Fruit fly (Drosophila melanogaster): ENCODE measurements around the gene Pde11.

dm6 chr2L:18485211-18485610 is 104.9 kb downstream of the Pde11 start, which contains the start of gene grnd:
- no peak for TF ChIP-seq pan (optimal IDR thresholded peaks at IDR 0.05)
- TF ChIP-seq sage (GFP tag; optimal IDR thresholded peaks at IDR 0.05) = no peak
- TF ChIP-seq dsf (GFP tag; optimal IDR thresholded peaks at IDR 0.05; ENCODE audit: borderline replicate concordance) = no peak
- TF ChIP-seq Myc (optimal IDR thresholded peaks at IDR 0.05) = no peak
- no peak for TF ChIP-seq dmrt93B (GFP tag; optimal IDR thresholded peaks at IDR 0.05)
- TF ChIP-seq lola (GFP tag; optimal IDR thresholded peaks at IDR 0.05) = no peak
- no peak for TF ChIP-seq dl (GFP tag; optimal IDR thresholded peaks at IDR 0.05; ENCODE audit: insufficient read depth in 1 of 2, partially characterized antibody in 2 of 2)
- TF ChIP-seq rgr (GFP tag; optimal IDR thresholded peaks at IDR 0.05) = no peak
